Worm (Caenorhabditis elegans) whole organism, L4 larva: Measurements from ENCODE around the gene C09G9.8.

Experiments
- F26F4.8 ChIP-seq: fragments of 200-800 bp; sonication (Bioruptor generic); conservative IDR thresholded peaks from 2 replicates; pipeline ENCODE4 v1.3.6; 2022; ENCODE audit warnings: missing genetic modification characterization, missing compliant biosample characterization
- F49E8.2 ChIP-seq: sonication (generic microtip); optimal IDR thresholded peaks from 2 replicates; lab custom pipeline; 2016; ENCODE audit warnings: missing compliant biosample characterization, mild to moderate bottlenecking, missing genetic modification characterization, borderline replicate concordance
- R02D3.7 ChIP-seq: fragments of 150-350 bp; sonication (generic microtip); optimal IDR thresholded peaks from 3 replicates; lab custom pipeline; 2014; ENCODE audit warnings: missing biosample characterization, missing genetic modification characterization
- Y105C5A.15 ChIP-seq: fragments of 200-800 bp; sonication (Bioruptor generic); IDR thresholded peaks from 2 replicates; pipeline ENCODE4 v1.3.6; 2022; ENCODE audit warnings: missing genetic modification characterization, missing compliant biosample characterization
- Y48G9A.11 ChIP-seq: fragments of 200-800 bp; sonication (Bioruptor generic); IDR thresholded peaks from 2 replicates; pipeline ENCODE4 v1.3.6; 2022; ENCODE audit warnings: missing genetic modification reagents, missing genetic modification characterization, missing compliant biosample characterization
- Y75B8A.6 ChIP-seq: fragments of 200-800 bp; sonication (Bioruptor generic); IDR thresholded peaks from 2 replicates; pipeline ENCODE4 v1.3.6; 2022; ENCODE audit warnings: missing genetic modification reagents, missing genetic modification characterization, missing compliant biosample characterization
- ZK337.2 ChIP-seq: fragments of 200-800 bp; sonication (Bioruptor generic); IDR thresholded peaks from 2 replicates; pipeline ENCODE4 v1.3.6; 2022; ENCODE audit warnings: missing genetic modification reagents, missing genetic modification characterization, missing compliant biosample characterization
- ZK546.5 ChIP-seq, 2 experiments: sonication (generic microtip); optimal IDR thresholded peaks; 2 replicates each; lab custom pipeline; 2017; ENCODE audit warnings: missing biosample characterization in 2 of 2, missing genetic modification characterization in 2 of 2
- aha-1 ChIP-seq: fragments of 150-350 bp; peaks from one replicate; lab custom pipeline; 2014; ENCODE audit warnings: missing biosample characterization, missing genetic modification characterization
- aly-2 ChIP-seq: sonication (generic microtip); optimal IDR thresholded peaks from 2 replicates; lab custom pipeline; 2018; ENCODE audit warnings: missing biosample characterization, missing genetic modification characterization
- ceh-28 ChIP-seq: fragments of 150-350 bp; optimal IDR thresholded peaks from 2 replicates; lab custom pipeline; 2014; ENCODE audit warnings: missing biosample characterization, missing genetic modification reagents, missing genetic modification characterization
- ceh-32 ChIP-seq: sonication (generic microtip); optimal IDR thresholded peaks from 2 replicates; lab custom pipeline; 2016; ENCODE audit warnings: mild to moderate bottlenecking, missing genetic modification characterization, missing compliant biosample characterization; ENCODE audit not compliant: poor library complexity
- ceh-44 ChIP-seq: fragments of 200-800 bp; sonication (Bioruptor generic); IDR thresholded peaks from 2 replicates; pipeline ENCODE4 v1.3.6; 2022; ENCODE audit warnings: missing genetic modification reagents, missing genetic modification characterization, missing compliant biosample characterization
- ceh-62 ChIP-seq: sonication (generic microtip); optimal IDR thresholded peaks from 2 replicates; lab custom pipeline; 2017; ENCODE audit warnings: missing biosample characterization, missing genetic modification characterization
- ceh-82 ChIP-seq: sonication (generic microtip); optimal IDR thresholded peaks from 2 replicates; lab custom pipeline; 2017; ENCODE audit warnings: missing biosample characterization, missing genetic modification characterization
- cey-2 ChIP-seq: sonication (generic microtip); optimal IDR thresholded peaks from 3 replicates; lab custom pipeline; 2017; ENCODE audit warnings: missing genetic modification characterization, mild to moderate bottlenecking, missing compliant biosample characterization, antibody characterized with exemption, borderline replicate concordance; ENCODE audit not compliant: insufficient read depth
- ctbp-1 ChIP-seq: fragments of 200-800 bp; sonication (Bioruptor generic); IDR thresholded peaks from 2 replicates; pipeline ENCODE4 v1.3.6; 2022; ENCODE audit warnings: missing genetic modification reagents, missing genetic modification characterization, missing compliant biosample characterization
- daf-12 ChIP-seq: fragments of 150-350 bp; optimal IDR thresholded peaks from 2 replicates; lab custom pipeline; 2014; ENCODE audit warnings: missing biosample characterization, missing genetic modification reagents, missing genetic modification characterization
- dmd-8 ChIP-seq: fragments of 200-800 bp; sonication (Bioruptor generic); IDR thresholded peaks from 2 replicates; pipeline ENCODE4 v1.3.6; 2022; ENCODE audit warnings: missing genetic modification characterization, missing compliant biosample characterization
- dmd-9 ChIP-seq: fragments of 200-800 bp; sonication (Bioruptor generic); IDR thresholded peaks from 2 replicates; pipeline ENCODE4 v1.3.6; 2022; ENCODE audit warnings: missing genetic modification reagents, missing genetic modification characterization, missing compliant biosample characterization
- dpl-1 ChIP-seq: fragments of 150-350 bp; optimal IDR thresholded peaks from 2 replicates; lab custom pipeline; 2014; ENCODE audit warnings: missing biosample characterization, missing genetic modification reagents, missing genetic modification characterization
- egl-27 ChIP-seq: sonication (generic microtip); optimal IDR thresholded peaks from 3 replicates; lab custom pipeline; 2017; ENCODE audit warnings: missing biosample characterization, missing genetic modification reagents, missing genetic modification characterization
- fkh-10 ChIP-seq: fragments of 150-350 bp; optimal IDR thresholded peaks from 2 replicates; lab custom pipeline; 2014; ENCODE audit warnings: missing biosample characterization, missing genetic modification reagents, missing genetic modification characterization
- hif-1 ChIP-seq, 2 experiments: sonication (generic microtip); optimal IDR thresholded peaks; 2 replicates each; lab custom pipeline; 2016 to 2017; ENCODE audit warnings: missing compliant biosample characterization in 2 of 2, missing genetic modification characterization in 2 of 2, missing genetic modification reagents in 2 of 2, missing genotype in 2 of 2, mild to moderate bottlenecking in 1 of 2
- hlh-30 ChIP-seq: sonication (generic microtip); optimal IDR thresholded peaks from 2 replicates; lab custom pipeline; 2017; ENCODE audit warnings: antibody characterized with exemption, mild to moderate bottlenecking, missing genetic modification characterization, missing compliant biosample characterization; ENCODE audit not compliant: insufficient read depth
- hmg-1.1 ChIP-seq: fragments of 200-800 bp; sonication (Bioruptor generic); IDR thresholded peaks from 2 replicates; pipeline ENCODE4 v1.3.6; 2022; ENCODE audit warnings: missing genetic modification reagents, missing genetic modification characterization, missing compliant biosample characterization
- jun-1 ChIP-seq: fragments of 150-350 bp; optimal IDR thresholded peaks from 2 replicates; lab custom pipeline; 2014; ENCODE audit warnings: missing biosample characterization, missing genetic modification reagents, missing genetic modification characterization
- lim-7 ChIP-seq: fragments of 200-800 bp; sonication (Bioruptor generic); IDR thresholded peaks from 2 replicates; pipeline ENCODE4 v1.3.6; 2022; ENCODE audit warnings: missing genetic modification characterization, missing compliant biosample characterization
- lin-29 ChIP-seq: fragments of 200-800 bp; sonication (Bioruptor generic); IDR thresholded peaks from 2 replicates; pipeline ENCODE4 v1.3.6; 2022; ENCODE audit warnings: missing genetic modification reagents, missing genetic modification characterization, missing compliant biosample characterization
- lin-38 ChIP-seq: fragments of 200-800 bp; sonication (Bioruptor generic); IDR thresholded peaks from 2 replicates; pipeline ENCODE4 v1.3.6; 2022; ENCODE audit warnings: missing genetic modification reagents, missing genetic modification characterization, missing compliant biosample characterization
- lir-3 ChIP-seq: sonication (generic microtip); optimal IDR thresholded peaks from 2 replicates; lab custom pipeline; 2016; ENCODE audit warnings: mild to moderate bottlenecking, missing genetic modification characterization, missing compliant biosample characterization
- lsy-2 ChIP-seq, 2 experiments: fragments of 150-350 bp in 1 of 2; sonication (generic microtip) in 1 of 2; optimal IDR thresholded peaks; 2 replicates each; lab custom pipeline; 2014 to 2017; ENCODE audit warnings: missing biosample characterization in 2 of 2, missing genetic modification characterization in 2 of 2
- mdl-1 ChIP-seq, 2 experiments: fragments of 150-350 bp in 1 of 2; sonication (generic microtip) in 1 of 2; optimal IDR thresholded peaks; 2 replicates each; lab custom pipeline; 2014 to 2017; ENCODE audit warnings: missing biosample characterization in 2 of 2, missing genetic modification characterization in 2 of 2
- mdt-29 ChIP-seq: fragments of 200-800 bp; sonication (Bioruptor generic); IDR thresholded peaks from 2 replicates; pipeline ENCODE4 v1.3.6; 2022; ENCODE audit warnings: missing genetic modification reagents, missing genetic modification characterization, missing compliant biosample characterization
- mep-1 ChIP-seq: fragments of 150-350 bp; sonication (generic microtip); optimal IDR thresholded peaks from 3 replicates; lab custom pipeline; 2014; ENCODE audit warnings: missing biosample characterization, missing genetic modification characterization
- mxl-2 ChIP-seq: fragments of 200-800 bp; sonication (Bioruptor generic); conservative IDR thresholded peaks from 2 replicates; pipeline ENCODE4 v1.3.6; 2022; ENCODE audit warnings: missing genetic modification reagents, missing genetic modification characterization, missing compliant biosample characterization
- mxl-3 ChIP-seq: fragments of 200-800 bp; sonication (Bioruptor generic); optimal IDR thresholded peaks from 2 replicates; lab custom pipeline; 2018; ENCODE audit warnings: mild to moderate bottlenecking, missing genetic modification characterization, missing compliant biosample characterization
- nhr-10 ChIP-seq: fragments of 150-350 bp; optimal IDR thresholded peaks from 2 replicates; lab custom pipeline; 2014; ENCODE audit warnings: missing biosample characterization, missing genetic modification characterization
- nhr-102 ChIP-seq: sonication (generic microtip); optimal IDR thresholded peaks from 2 replicates; lab custom pipeline; 2016; ENCODE audit warnings: mild to moderate bottlenecking, missing genetic modification characterization, moderate library complexity, missing compliant biosample characterization
- nhr-11 ChIP-seq: fragments of 150-350 bp; optimal IDR thresholded peaks from 2 replicates; lab custom pipeline; 2014; ENCODE audit warnings: missing biosample characterization, missing genetic modification characterization
- nhr-111 ChIP-seq: fragments of 200-800 bp; sonication (Bioruptor generic); optimal IDR thresholded peaks from 2 replicates; lab custom pipeline; 2018; ENCODE audit warnings: mild to moderate bottlenecking, missing genetic modification characterization, missing compliant biosample characterization
- nhr-237 ChIP-seq: sonication (generic microtip); optimal IDR thresholded peaks from 2 replicates; lab custom pipeline; 2017; ENCODE audit warnings: missing biosample characterization, missing genetic modification characterization
- nhr-28 ChIP-seq: fragments of 150-350 bp; optimal IDR thresholded peaks from 2 replicates; lab custom pipeline; 2014; ENCODE audit warnings: missing biosample characterization, missing genetic modification characterization
- nhr-41 ChIP-seq: fragments of 200-800 bp; sonication (Bioruptor generic); IDR thresholded peaks from 2 replicates; pipeline ENCODE4 v1.3.6; 2022; ENCODE audit warnings: missing genetic modification reagents, missing genetic modification characterization, missing compliant biosample characterization
- nhr-48 ChIP-seq: sonication (generic microtip); optimal IDR thresholded peaks from 2 replicates; lab custom pipeline; 2016; ENCODE audit warnings: mild to moderate bottlenecking, missing genetic modification characterization, missing compliant biosample characterization
- nhr-77 ChIP-seq: fragments of 150-350 bp; optimal IDR thresholded peaks from 2 replicates; lab custom pipeline; 2014; ENCODE audit warnings: missing biosample characterization, missing genetic modification characterization
- pqm-1 ChIP-seq: sonication (generic microtip); optimal IDR thresholded peaks from 2 replicates; lab custom pipeline; 2017; ENCODE audit warnings: missing biosample characterization, missing genetic modification characterization
- rbr-2 ChIP-seq: sonication (generic microtip); optimal IDR thresholded peaks from 2 replicates; lab custom pipeline; 2016; ENCODE audit warnings: missing genotype, missing genetic modification characterization, missing compliant biosample characterization
- spr-1 ChIP-seq: sonication (generic microtip); optimal IDR thresholded peaks from 2 replicates; lab custom pipeline; 2016; ENCODE audit warnings: mild to moderate bottlenecking, missing genetic modification characterization, missing compliant biosample characterization
- spr-3 ChIP-seq: fragments of 200-800 bp; sonication (Bioruptor generic); optimal IDR thresholded peaks from 2 replicates; lab custom pipeline; 2018; ENCODE audit warnings: mild to moderate bottlenecking, missing genetic modification characterization, missing compliant biosample characterization
- tag-97 ChIP-seq: fragments of 200-800 bp; sonication (Bioruptor generic); IDR thresholded peaks from 2 replicates; pipeline ENCODE4 v1.3.6; 2022; ENCODE audit warnings: missing genetic modification characterization, missing compliant biosample characterization
- unc-130 ChIP-seq: sonication (generic microtip); optimal IDR thresholded peaks from 2 replicates; lab custom pipeline; 2016; ENCODE audit warnings: missing genetic modification reagents, missing genetic modification characterization, missing compliant biosample characterization
- zip-2 ChIP-seq: fragments of 150-350 bp; optimal IDR thresholded peaks from 2 replicates; lab custom pipeline; 2014; ENCODE audit warnings: missing biosample characterization, missing genetic modification characterization

Gene C09G9.8

DNA sequence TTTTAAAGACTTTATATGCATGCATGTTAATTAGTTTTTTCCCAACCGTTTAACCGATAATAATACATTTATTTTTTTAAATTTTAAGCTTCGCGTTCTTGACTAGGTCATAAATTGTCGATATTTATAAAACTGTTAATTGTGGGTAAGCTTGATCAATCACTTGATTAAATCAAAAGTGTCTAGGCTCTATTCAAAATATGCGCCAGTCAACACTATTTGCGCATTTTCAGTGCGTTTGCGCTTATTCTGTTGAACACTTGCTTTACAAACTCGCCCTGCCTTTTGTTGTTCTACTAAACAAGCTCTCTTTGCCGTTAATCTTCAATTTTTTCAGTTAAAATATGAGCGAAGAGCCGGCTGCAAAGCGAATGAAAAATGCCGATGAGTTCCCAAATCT lies 9.8 kb downstream of the C09G9.8 start, which contains the start of gene spr-2 (continued):
- TF ChIP-seq hmg-1.1 (GFP tag; lab: Robert Waterston, UW) (peak; percentile 66; the same call in 1 of the 2 replicates), lin-38 (GFP tag; lab: Robert Waterston, UW) (peak; percentile 75), mep-1 (tag; lab: Kevin White, UChicago) (peak; percentile 79), jun-1 (tag; lab: Kevin White, UChicago) (no peak), lim-7 (no peak), aha-1 (tag; lab: Kevin White, UChicago) (no peak), Y75B8A.6 (GFP tag; lab: Robert Waterston, UW) (no peak), nhr-11 (peak; percentile 65), ceh-44 (GFP tag; lab: Robert Waterston, UW) (no peak), tag-97 (GFP tag; lab: Robert Waterston, UW) (no peak), ceh-62 (tag; lab: Kevin White, UChicago) (no peak), ceh-32 (no peak), nhr-10 (tag; lab: Kevin White, UChicago) (no peak), unc-130 (GFP tag; lab: Kevin White, UChicago) (no peak), Y48G9A.11 (GFP tag; lab: Robert Waterston, UW) (no peak), hif-1 (tag; optimal IDR thresholded peaks at IDR 0.05; lab: Kevin White, UChicago) (no peak), mxl-3 (peak; percentile 44), dmd-9 (GFP tag; lab: Robert Waterston, UW) (no peak), nhr-77 (tag; lab: Kevin White, UChicago) (no peak), hlh-30 (peak; percentile 70), mdt-29 (GFP tag; lab: Robert Waterston, UW) (no peak), nhr-41 (no peak), nhr-111 (GFP tag; lab: Kevin White, UChicago) (no peak), R02D3.7 (tag; lab: Kevin White, UChicago) (no peak), nhr-237 (tag; lab: Kevin White, UChicago) (no peak), cey-2 (no peak), rbr-2 (tag; lab: Kevin White, UChicago) (peak; percentile 73), mdl-1 (tag; optimal IDR thresholded peaks at IDR 0.05; lab: Kevin White, UChicago) (no peak), ceh-82 (no peak), nhr-28 (tag; lab: Kevin White, UChicago) (peak; percentile 38), daf-12 (no peak), pqm-1 (peak; percentile 1), lsy-2 (tag; optimal IDR thresholded peaks at IDR 0.05; lab: Kevin White, UChicago) (peak in 1 of 2 experiments; percentile 88), fkh-10 (no peak), nhr-102 (tag; lab: Kevin White, UChicago) (peak; percentile 68), zip-2 (peak; percentile 22), ZK337.2 (GFP tag; lab: Robert Waterston, UW) (no peak), egl-27 (tag; lab: Kevin White, UChicago) (no peak), lir-3 (no peak), ceh-28 (tag; lab: Kevin White, UChicago) (no peak), Y105C5A.15 (no peak), ZK546.5 (tag; optimal IDR thresholded peaks at IDR 0.05; lab: Kevin White, UChicago) (no peak), nhr-48 (tag; lab: Kevin White, UChicago) (peak; percentile 26), ctbp-1 (GFP tag; lab: Robert Waterston, UW) (no peak), dmd-8 (GFP tag; lab: Robert Waterston, UW) (no peak), mxl-2 (GFP tag; lab: Robert Waterston, UW) (no peak), F49E8.2 (tag; lab: Kevin White, UChicago) (no peak), lin-29 (GFP tag; lab: Robert Waterston, UW) (no peak), F26F4.8 (no peak), dpl-1 (peak; percentile 86), aly-2 (no peak), spr-3 (GFP tag; lab: Kevin White, UChicago) (peak; percentile 32), spr-1 (peak; percentile 33)
